Fruit fly (Drosophila melanogaster) whole organism, embryonic: Measurements from ENCODE around the gene CG13239.
A peak's percentile ranks its signal among the peaks of the same experiment; 100 is the strongest.

ENCODE experiments used
- Ada2b ChIP-seq: fragments of 200-800 bp; sonication (Bioruptor generic); IDR thresholded peaks from 2 replicates; pipeline ENCODE4 v1.3.6; 2022; ENCODE audit warnings: missing biosample characterization, missing genetic modification characterization
- Atf3 ChIP-seq: fragments of 200-800 bp; sonication (Bioruptor generic); optimal IDR thresholded peaks from 3 replicates; lab custom pipeline; 2016; ENCODE audit warnings: missing biosample characterization, missing genetic modification characterization
- BtbVII ChIP-seq: fragments of 200-800 bp; sonication (Bioruptor generic); optimal IDR thresholded peaks from 3 replicates; lab custom pipeline; 2017; ENCODE audit warnings: missing biosample characterization, mild to moderate bottlenecking, missing genetic modification characterization
- CG10267 ChIP-seq: fragments of 200-800 bp; sonication (Bioruptor generic); optimal IDR thresholded peaks from 2 replicates; lab custom pipeline; 2018; ENCODE audit warnings: missing biosample characterization, mild to moderate bottlenecking, missing genetic modification characterization, moderate library complexity
- CG10274 ChIP-seq: fragments of 200-800 bp; sonication (Bioruptor generic); optimal IDR thresholded peaks from 3 replicates; lab custom pipeline; 2017; ENCODE audit warnings: missing biosample characterization, mild to moderate bottlenecking, missing genetic modification characterization
- CG10565 ChIP-seq: fragments of 200-800 bp; sonication (Bioruptor generic); optimal IDR thresholded peaks from 3 replicates; lab custom pipeline; 2016; ENCODE audit warnings: missing biosample characterization, mild to moderate bottlenecking, missing genetic modification characterization
- CG13894 ChIP-seq: fragments of 200-800 bp; sonication (Bioruptor generic); optimal IDR thresholded peaks from 3 replicates; lab custom pipeline; 2018; ENCODE audit warnings: missing biosample characterization, mild to moderate bottlenecking, missing genetic modification characterization, moderate library complexity
- CG17359 ChIP-seq: fragments of 200-800 bp; sonication (Bioruptor generic); optimal IDR thresholded peaks from 3 replicates; lab custom pipeline; 2018; ENCODE audit warnings: missing biosample characterization, mild to moderate bottlenecking, missing genetic modification characterization, moderate library complexity
- CG17802 ChIP-seq: fragments of 200-800 bp; sonication (Bioruptor generic); optimal IDR thresholded peaks from 2 replicates; lab custom pipeline; 2018; ENCODE audit warnings: missing biosample characterization, mild to moderate bottlenecking, missing genetic modification characterization, moderate library complexity
- CG18011 ChIP-seq: fragments of 200-800 bp; sonication (Bioruptor generic); optimal IDR thresholded peaks from 2 replicates; lab custom pipeline; 2017; ENCODE audit warnings: missing biosample characterization, missing genetic modification characterization, mild to moderate bottlenecking, moderate library complexity, missing genotype
- CG18599 ChIP-seq: fragments of 200-800 bp; sonication (Bioruptor generic); optimal IDR thresholded peaks from 3 replicates; lab custom pipeline; 2017; ENCODE audit warnings: missing biosample characterization, missing genetic modification characterization, mild to moderate bottlenecking, moderate library complexity, missing genetic modification reagents
- CG2712 ChIP-seq: fragments of 200-800 bp; optimal IDR thresholded peaks from 3 replicates; lab custom pipeline; 2019; ENCODE audit warnings: missing biosample characterization, mild to moderate bottlenecking, missing genetic modification characterization, moderate library complexity
- CG2875 ChIP-seq: fragments of 200-800 bp; sonication (Bioruptor generic); optimal IDR thresholded peaks from 2 replicates; lab custom pipeline; 2017; ENCODE audit warnings: missing biosample characterization, mild to moderate bottlenecking, missing genetic modification characterization, missing genetic modification reagents
- CG30431 ChIP-seq: fragments of 200-800 bp; sonication (Bioruptor generic); optimal IDR thresholded peaks from 2 replicates; lab custom pipeline; 2017; ENCODE audit warnings: missing biosample characterization, missing genetic modification characterization
- CG34376 ChIP-seq: fragments of 200-800 bp; sonication (Bioruptor generic); optimal IDR thresholded peaks from 2 replicates; lab custom pipeline; 2018; ENCODE audit warnings: missing biosample characterization, mild to moderate bottlenecking, missing genetic modification characterization
- CG3838 ChIP-seq: fragments of 200-800 bp; sonication (Bioruptor generic); optimal IDR thresholded peaks from 3 replicates; lab custom pipeline; 2016; ENCODE audit warnings: missing biosample characterization, missing genetic modification characterization
- CG4282 ChIP-seq: fragments of 200-800 bp; sonication (Bioruptor generic); optimal IDR thresholded peaks from 2 replicates; lab custom pipeline; 2016; ENCODE audit warnings: missing biosample characterization, missing genetic modification characterization
- CG5180 ChIP-seq: fragments of 200-800 bp; sonication (Bioruptor generic); optimal IDR thresholded peaks from 3 replicates; lab custom pipeline; 2017; ENCODE audit warnings: missing biosample characterization, missing genetic modification characterization, mild to moderate bottlenecking, moderate library complexity, missing genetic modification reagents
- CG6272 ChIP-seq: fragments of 200-800 bp; sonication (Bioruptor generic); IDR thresholded peaks from 2 replicates; pipeline ENCODE4 v1.3.6; 2022; ENCODE audit warnings: missing biosample characterization, missing genetic modification characterization
- CG6683 ChIP-seq: fragments of 200-800 bp; sonication (Bioruptor generic); optimal IDR thresholded peaks from 2 replicates; lab custom pipeline; 2017; ENCODE audit warnings: missing biosample characterization, mild to moderate bottlenecking, missing genetic modification characterization, missing genetic modification reagents
- CG6765 ChIP-seq: fragments of 200-800 bp; sonication (Bioruptor generic); optimal IDR thresholded peaks from 3 replicates; lab custom pipeline; 2017; ENCODE audit warnings: missing biosample characterization, mild to moderate bottlenecking, missing genetic modification characterization
- CG7745 ChIP-seq: fragments of 200-800 bp; sonication (Bioruptor generic); optimal IDR thresholded peaks from 2 replicates; lab custom pipeline; 2018; ENCODE audit warnings: missing biosample characterization, mild to moderate bottlenecking, missing genetic modification characterization, moderate library complexity
- CG9437 ChIP-seq: fragments of 200-800 bp; sonication (Bioruptor generic); optimal IDR thresholded peaks from 2 replicates; lab custom pipeline; 2018; ENCODE audit warnings: missing biosample characterization, mild to moderate bottlenecking, missing genetic modification characterization
- CG9817 ChIP-seq: fragments of 200-800 bp; sonication (Bioruptor generic); optimal IDR thresholded peaks from 2 replicates; lab custom pipeline; 2018; ENCODE audit warnings: missing biosample characterization, mild to moderate bottlenecking, missing genetic modification characterization, moderate library complexity
- CoRest ChIP-seq: fragments of 200-800 bp; sonication (Bioruptor generic); optimal IDR thresholded peaks from 3 replicates; lab custom pipeline; 2018; ENCODE audit warnings: missing biosample characterization, mild to moderate bottlenecking, missing genetic modification characterization, moderate library complexity
- D ChIP-seq, 2 experiments: fragments of 200-800 bp in 1 of 2; fragments of >200 bp in 1 of 2; sonication (Bioruptor generic) in 1 of 2; optimal IDR thresholded peaks; 2 replicates in 1 of 2; 3 replicates in 1 of 2; lab custom pipeline; 2017; ENCODE audit warnings: mild to moderate bottlenecking in 1 of 2, missing biosample characterization in 1 of 2, missing genetic modification characterization in 1 of 2, missing genetic modification reagents in 1 of 2
- Deaf1 ChIP-seq: fragments of 200-800 bp; optimal IDR thresholded peaks from 3 replicates; lab custom pipeline; 2019; ENCODE audit warnings: missing biosample characterization, mild to moderate bottlenecking, missing genetic modification characterization, moderate library complexity
- ERR ChIP-seq: fragments of 200-800 bp; sonication (Bioruptor generic); optimal IDR thresholded peaks from 2 replicates; lab custom pipeline; 2016; ENCODE audit warnings: missing biosample characterization, missing genetic modification characterization
- GATAe ChIP-seq: fragments of 200-800 bp; sonication (Bioruptor generic); conservative IDR thresholded peaks from 2 replicates; pipeline ENCODE4 v1.3.6; 2022; ENCODE audit warnings: missing biosample characterization, missing genetic modification characterization
- Hey ChIP-seq: fragments of 200-800 bp; sonication (Bioruptor generic); optimal IDR thresholded peaks from 3 replicates; lab custom pipeline; 2018; ENCODE audit warnings: missing biosample characterization, mild to moderate bottlenecking, missing genetic modification characterization
- Hr51 ChIP-seq, 2 experiments: fragments of 200-800 bp; sonication (Bioruptor generic); optimal IDR thresholded peaks; 2 replicates in 1 of 2; 3 replicates in 1 of 2; lab custom pipeline; 2016 to 2018; ENCODE audit warnings: missing biosample characterization in 2 of 2, missing genetic modification characterization in 2 of 2, mild to moderate bottlenecking in 1 of 2, moderate library complexity in 1 of 2
- NC2β ChIP-seq: fragments of 200-800 bp; sonication (Bioruptor generic); optimal IDR thresholded peaks from 2 replicates; lab custom pipeline; 2016; ENCODE audit warnings: missing biosample characterization, missing genetic modification characterization
- Six4 ChIP-seq: fragments of 200-800 bp; sonication (Bioruptor generic); optimal IDR thresholded peaks from 2 replicates; lab custom pipeline; 2016; ENCODE audit warnings: missing biosample characterization, missing genetic modification characterization
- Stat92E ChIP-seq, 3 experiments: fragments of >200 bp in 2 of 3; fragments of 200-800 bp in 1 of 3; sonication (Bioruptor generic) in 1 of 3; optimal IDR thresholded peaks; 2 replicates each; lab custom pipeline; 2017 to 2019; ENCODE audit warnings: missing biosample characterization in 3 of 3, missing genetic modification characterization in 3 of 3, mild to moderate bottlenecking in 1 of 3, moderate library complexity in 1 of 3
- Vsx1 ChIP-seq: fragments of 200-800 bp; sonication (Bioruptor generic); optimal IDR thresholded peaks from 2 replicates; lab custom pipeline; 2017; ENCODE audit warnings: missing biosample characterization, mild to moderate bottlenecking, missing genetic modification characterization, missing genetic modification reagents
- bab2 ChIP-seq: fragments of 200-800 bp; sonication (Bioruptor generic); optimal IDR thresholded peaks from 2 replicates; lab custom pipeline; 2016; ENCODE audit warnings: missing biosample characterization, missing genetic modification characterization
- croc ChIP-seq: fragments of 200-800 bp; sonication (Bioruptor generic); conservative IDR thresholded peaks from 3 replicates; pipeline ENCODE4 v1.3.6; 2022; ENCODE audit warnings: missing biosample characterization, missing genetic modification characterization
- eyg ChIP-seq: fragments of 200-800 bp; sonication (Bioruptor generic); optimal IDR thresholded peaks from 3 replicates; lab custom pipeline; 2016; ENCODE audit warnings: missing biosample characterization, missing genetic modification characterization
- ftz-f1 ChIP-seq: fragments of 200-800 bp; sonication (Bioruptor generic); optimal IDR thresholded peaks from 2 replicates; lab custom pipeline; 2016; ENCODE audit warnings: missing biosample characterization, missing genetic modification characterization
- gcm2 ChIP-seq: fragments of 200-800 bp; sonication (Bioruptor generic); optimal IDR thresholded peaks from 2 replicates; lab custom pipeline; 2016; ENCODE audit warnings: missing biosample characterization, missing genetic modification characterization
- gro ChIP-seq: fragments of 200-800 bp; sonication (Bioruptor generic); optimal IDR thresholded peaks from 2 replicates; lab custom pipeline; 2016; ENCODE audit warnings: missing biosample characterization, missing genetic modification characterization
- jigr1 ChIP-seq: fragments of 200-800 bp; sonication (Bioruptor generic); IDR thresholded peaks from 3 replicates; pipeline ENCODE4 v1.3.6; 2022; ENCODE audit warnings: missing biosample characterization, missing genetic modification characterization
- kay ChIP-seq: fragments of 200-800 bp; sonication (Bioruptor generic); optimal IDR thresholded peaks from 2 replicates; lab custom pipeline; 2016; ENCODE audit warnings: missing biosample characterization, missing genetic modification characterization
- nerfin-1 ChIP-seq: fragments of 200-800 bp; sonication (Bioruptor generic); optimal IDR thresholded peaks from 3 replicates; lab custom pipeline; 2019; ENCODE audit warnings: missing biosample characterization, mild to moderate bottlenecking, missing genetic modification characterization, moderate library complexity
- pfk ChIP-seq: fragments of 200-800 bp; sonication (Bioruptor generic); optimal IDR thresholded peaks from 2 replicates; lab custom pipeline; 2018; ENCODE audit warnings: missing biosample characterization, mild to moderate bottlenecking, missing genetic modification characterization, moderate library complexity
- pzg ChIP-seq: fragments of 200-800 bp; sonication (Bioruptor generic); optimal IDR thresholded peaks from 3 replicates; lab custom pipeline; 2018; ENCODE audit warnings: missing biosample characterization, mild to moderate bottlenecking, missing genetic modification characterization, moderate library complexity
- ssp ChIP-seq: fragments of 200-800 bp; sonication (Bioruptor generic); IDR thresholded peaks from 2 replicates; pipeline ENCODE4 v1.3.6; 2022; ENCODE audit warnings: missing biosample characterization, missing genetic modification characterization
- vvl ChIP-seq: fragments of 200-800 bp; sonication (Bioruptor generic); IDR thresholded peaks from 2 replicates; pipeline ENCODE4 v1.3.6; 2022; ENCODE audit warnings: missing biosample characterization, missing genetic modification characterization
- wor ChIP-seq: fragments of 200-800 bp; sonication (Bioruptor generic); IDR thresholded peaks from 2 replicates; pipeline ENCODE4 v1.3.6; 2022; ENCODE audit warnings: missing biosample characterization, missing genetic modification characterization

The CG13239 gene

DNA sequence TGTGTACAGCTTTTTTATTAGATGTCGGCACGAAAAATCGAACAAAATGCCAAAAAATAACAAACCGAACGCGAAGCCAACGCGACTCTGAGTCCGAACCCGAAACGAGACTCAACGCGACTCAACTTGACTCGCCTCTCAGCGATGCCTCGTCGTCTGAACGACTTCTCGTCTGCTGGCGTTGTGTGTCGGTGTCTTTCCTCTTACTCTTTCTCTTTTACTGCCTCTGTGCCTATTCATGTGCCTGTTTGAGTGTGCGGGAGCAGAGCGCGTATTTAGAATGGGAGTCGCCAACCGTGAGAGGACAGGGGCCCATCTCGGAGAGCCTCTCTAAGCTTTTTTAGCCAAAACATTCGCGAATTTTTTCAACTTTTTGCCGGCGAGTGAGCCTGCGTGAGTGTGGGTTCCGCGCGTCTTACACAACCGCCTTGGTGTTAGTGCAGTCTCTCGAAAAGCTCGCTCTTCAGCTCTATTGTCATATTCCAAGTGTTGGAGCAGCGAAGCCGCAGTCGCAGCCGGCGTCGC, 35.9 kb upstream of the CG13239 start (continued):
- TF ChIP-seq CG6272 (GFP tag; lab: Robert Waterston, UW) (no peak), CG6683 (GFP tag; lab: Kevin White, UChicago) (no peak), CG2875 (GFP tag; lab: Kevin White, UChicago) (no peak), Ada2b (GFP tag; lab: Robert Waterston, UW) (no peak), GATAe (GFP tag; lab: Robert Waterston, UW) (no peak), NC2β (GFP tag; lab: Kevin White, UChicago) (no peak), croc (GFP tag; lab: Robert Waterston, UW) (no peak), wor (no peak), CG6765 (GFP tag; lab: Kevin White, UChicago) (no peak), Vsx1 (GFP tag; lab: Kevin White, UChicago) (no peak), CG13894 (tag; lab: Kevin White, UChicago) (peak; percentile 14), CG4282 (no peak), vvl (peak; percentile 11; the same call in 1 of the 2 replicates), Hey (tag; lab: Kevin White, UChicago) (no peak), CG18599 (GFP tag; lab: Kevin White, UChicago) (peak; percentile 34), Six4 (GFP tag; lab: Kevin White, UChicago) (no peak), ftz-f1 (GFP tag; lab: Kevin White, UChicago) (peak; percentile 30), jigr1 (GFP tag; lab: Robert Waterston, UW) (no peak), Hr51 (GFP tag; optimal IDR thresholded peaks at IDR 0.05; lab: Kevin White, UChicago) (no peak), kay (GFP tag; lab: Kevin White, UChicago) (peak; percentile 0), ERR (GFP tag; lab: Kevin White, UChicago) (no peak), pfk (no peak), BtbVII (GFP tag; lab: Kevin White, UChicago) (no peak), Stat92E (GFP tag; optimal IDR thresholded peaks at IDR 0.05; lab: Kevin White, UChicago) (no peak), CG7745 (tag; lab: Kevin White, UChicago) (no peak), pzg (GFP tag; lab: Kevin White, UChicago) (no peak), D (optimal IDR thresholded peaks at IDR 0.05; lab: Kevin White, UChicago) (no peak), D (GFP tag; optimal IDR thresholded peaks at IDR 0.05; lab: Kevin White, UChicago) (no peak), CG17802 (no peak), CG9817 (tag; lab: Kevin White, UChicago) (no peak), nerfin-1 (no peak), eyg (GFP tag; lab: Kevin White, UChicago) (no peak), gcm2 (GFP tag; lab: Kevin White, UChicago) (no peak), bab2 (GFP tag; lab: Kevin White, UChicago) (no peak), CG34376 (GFP tag; lab: Kevin White, UChicago) (peak; percentile 4), CG10274 (no peak), CG30431 (no peak), CG17359 (tag; lab: Kevin White, UChicago) (no peak), ssp (GFP tag; lab: Robert Waterston, UW) (no peak), Atf3 (no peak), CG10565 (no peak), Deaf1 (tag; lab: Kevin White, UChicago) (peak; percentile 95), CG3838 (GFP tag; lab: Kevin White, UChicago) (no peak), gro (GFP tag; lab: Kevin White, UChicago) (no peak), CG10267 (tag; lab: Kevin White, UChicago) (no peak), CG9437 (GFP tag; lab: Kevin White, UChicago) (no peak), CG18011 (GFP tag; lab: Kevin White, UChicago) (no peak), CG5180 (GFP tag; lab: Kevin White, UChicago) (no peak), CG2712 (no peak), CoRest (tag; lab: Kevin White, UChicago) (no peak)
